Worm (Caenorhabditis elegans) whole organism, young adult: Measurements from ENCODE around the gene nspb-1.

ENCODE experiments used
- hmg-20 ChIP-seq: fragments of 200-800 bp; sonication (Bioruptor generic); IDR thresholded peaks from 2 replicates; pipeline ENCODE4 v1.3.6; 2022; ENCODE audit warnings: missing genetic modification reagents, missing genetic modification characterization, missing compliant biosample characterization
- nhr-120 ChIP-seq: fragments of 200-800 bp; sonication (Bioruptor generic); IDR thresholded peaks from 2 replicates; pipeline ENCODE4 v1.3.6; 2022; ENCODE audit warnings: missing genetic modification characterization, missing compliant biosample characterization
- unc-62 ChIP-seq: fragments of 150-350 bp; optimal IDR thresholded peaks from 2 replicates; lab custom pipeline; 2014; ENCODE audit warnings: missing biosample characterization, missing genetic modification reagents, missing genetic modification characterization

ce11 chrIV:6613296-6613695 is 22.4 kb upstream of the nspb-1 start, which contains the start of gene drh-1:
- TF ChIP-seq unc-62 (no peak), nhr-120 (GFP tag; lab: Robert Waterston, UW) (no peak), hmg-20 (GFP tag; lab: Robert Waterston, UW) (no peak)
